Worm (Caenorhabditis elegans): ENCODE measurements around the gene snpc-1.3.

Gene snpc-1.3

DNA sequence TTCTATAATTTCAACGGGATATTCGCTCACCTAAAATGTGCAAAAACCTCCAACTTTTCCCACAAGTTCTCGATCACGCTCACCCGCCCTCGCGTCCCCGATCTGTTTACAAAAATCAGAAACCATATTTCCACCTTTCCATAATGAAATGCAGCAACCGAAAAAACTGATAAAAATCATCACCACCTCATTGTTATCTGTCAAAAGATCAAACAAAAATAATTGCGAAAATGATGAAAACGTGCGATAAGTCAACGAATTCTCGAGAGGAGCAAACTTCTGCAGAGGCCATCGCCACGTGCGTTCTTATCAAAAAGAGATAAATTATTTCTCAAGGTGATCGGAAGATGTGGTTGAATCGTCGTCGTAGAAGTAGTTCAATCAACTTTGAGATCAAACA is 14.0 kb downstream of the snpc-1.3 start (continued):
- no peak for TF ChIP-seq ceh-82 (tag; optimal IDR thresholded peaks at IDR 0.05)
- no peak for TF ChIP-seq mab-9 (GFP tag; IDR thresholded peaks at IDR 0.05)
- no peak for TF ChIP-seq egl-13 (tag; optimal IDR thresholded peaks at IDR 0.05)
- TF ChIP-seq ceh-63 (GFP tag; optimal IDR thresholded peaks at IDR 0.05): no peak
- peak; percentile 4 for TF ChIP-seq swsn-7 (tag; optimal IDR thresholded peaks at IDR 0.05)
- no peak for TF ChIP-seq egl-27 (tag; optimal IDR thresholded peaks at IDR 0.05)
- peak; percentile 44 for TF ChIP-seq irx-1 (tag; optimal IDR thresholded peaks at IDR 0.05)
- TF ChIP-seq sup-37 (GFP tag; optimal IDR thresholded peaks at IDR 0.05): no peak
- TF ChIP-seq blmp-1 (tag; optimal IDR thresholded peaks at IDR 0.05): peak; percentile 67
- peak; percentile 93 for TF ChIP-seq efl-3 (GFP tag; optimal IDR thresholded peaks at IDR 0.05)

DNA sequence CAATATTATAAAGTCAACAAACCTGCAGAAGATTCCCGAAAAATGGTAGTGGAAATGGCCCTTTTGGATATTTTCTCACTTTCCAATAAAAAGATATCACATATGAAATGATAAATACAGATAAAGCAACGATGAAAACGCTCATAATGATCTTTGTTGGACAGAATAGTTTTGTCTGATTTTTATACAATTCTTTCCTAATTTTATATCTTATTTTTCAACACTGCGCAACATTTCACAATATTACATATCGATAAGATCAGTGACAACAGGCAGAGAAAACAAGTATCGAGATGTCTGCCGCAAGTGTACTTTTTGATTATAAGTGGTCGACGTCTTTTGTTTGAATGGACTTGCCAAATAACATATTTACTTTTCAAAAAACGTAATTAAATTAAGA is 15.8 kb downstream of the snpc-1.3 start, which contains the start of gene cyp-14A5:
cyp-14A5 (minus strand) TSS at position 163 of the 400 bp plus-strand sequence.
- TF ChIP-seq elt-3 (tag; optimal IDR thresholded peaks at IDR 0.05) (peak in 2 of 6 experiments; percentile 17 to 34), nhr-12 (tag; optimal IDR thresholded peaks at IDR 0.05) (no peak), blmp-1 (tag; optimal IDR thresholded peaks at IDR 0.05) (peak; percentile 43)

DNA sequence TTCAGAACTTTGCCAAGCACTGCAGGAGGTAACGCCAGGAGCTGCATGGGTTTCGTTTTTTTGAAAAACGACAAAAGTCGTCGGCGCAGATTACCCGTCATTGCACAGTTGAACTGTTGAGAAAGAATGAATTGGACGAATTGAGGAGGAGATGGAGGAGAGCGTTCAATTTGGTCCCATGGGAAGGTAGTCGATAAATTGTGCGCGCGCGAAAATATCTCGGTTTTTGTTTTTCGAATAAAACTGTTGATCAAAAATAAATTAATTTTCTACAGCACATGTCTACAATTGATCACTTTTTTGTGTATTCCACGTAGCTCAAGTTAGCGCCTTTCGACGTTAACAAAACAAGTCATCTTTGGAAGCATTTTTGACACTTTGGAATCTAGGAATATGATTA is 19.1 kb downstream of the snpc-1.3 start, which contains the start of gene F08F3.6:
F08F3.6 (minus strand) TSS at position 153 of the 400 bp plus-strand sequence.
- TF ChIP-seq snpc-4 (tag; optimal IDR thresholded peaks at IDR 0.05) (no peak), jun-1 (tag; optimal IDR thresholded peaks at IDR 0.05) (no peak), nhr-19 (GFP tag; conservative IDR thresholded peaks at IDR 0.05) (no peak), C34B4.2 (tag; optimal IDR thresholded peaks at IDR 0.05) (no peak), swsn-7 (tag; optimal IDR thresholded peaks at IDR 0.05) (no peak), grh-1 (GFP tag; IDR thresholded peaks at IDR 0.05) (no peak), lir-3 (tag; optimal IDR thresholded peaks at IDR 0.05; ENCODE audit: poor library complexity) (no peak)

DNA sequence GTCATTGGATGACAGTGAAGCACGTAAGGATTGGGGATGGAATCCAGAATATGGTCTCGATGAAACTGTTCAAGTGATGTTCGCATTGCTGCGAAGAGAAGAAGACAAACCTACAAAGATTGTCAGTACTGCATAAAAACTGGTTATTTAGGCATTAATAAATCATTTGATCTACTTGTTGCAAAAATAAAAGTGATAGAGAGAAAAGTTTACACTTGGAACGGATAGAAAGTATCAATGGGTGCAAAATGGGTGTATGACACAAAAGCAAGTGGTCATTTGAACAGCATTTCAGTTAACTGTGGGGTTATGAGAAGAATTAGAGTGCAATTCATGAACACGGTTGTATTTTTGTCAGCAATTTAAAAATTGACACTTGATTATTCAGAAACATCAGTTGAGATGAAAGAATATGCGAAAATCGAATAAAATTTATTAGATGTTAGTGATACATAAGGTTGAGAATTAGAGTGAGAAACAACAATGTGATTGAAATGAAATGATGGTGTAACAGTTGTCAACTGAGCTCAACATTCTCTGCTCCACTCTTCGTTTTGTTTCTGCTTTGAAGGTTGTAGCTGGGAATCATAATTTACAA is 26.1 kb downstream of the snpc-1.3 start, which contains the start of gene F08F3.10:
F08F3.10 (plus strand) TSS at position 548 of the 598 bp plus-strand sequence.
- TF ChIP-seq fos-1 (tag; optimal IDR thresholded peaks at IDR 0.05) (no peak), dsc-1 (tag; optimal IDR thresholded peaks at IDR 0.05) (no peak), snu-23 (GFP tag; optimal IDR thresholded peaks at IDR 0.05) (no peak), blmp-1 (tag; optimal IDR thresholded peaks at IDR 0.05) (peak; percentile 41), lin-14 (GFP tag; optimal IDR thresholded peaks at IDR 0.05) (no peak), skn-1 (tag; optimal IDR thresholded peaks at IDR 0.05) (no peak), lin-13 (GFP tag; optimal IDR thresholded peaks at IDR 0.05) (no peak), ztf-11 (tag; optimal IDR thresholded peaks at IDR 0.05) (no peak), ets-5 (GFP tag; IDR thresholded peaks at IDR 0.05) (no peak), hpl-2 (GFP tag; optimal IDR thresholded peaks at IDR 0.05) (no peak), nhr-84 (tag; optimal IDR thresholded peaks at IDR 0.05) (no peak), lsy-2 (tag; optimal IDR thresholded peaks at IDR 0.05) (peak in 1 of 2 experiments; percentile 7), tlp-1 (tag; optimal IDR thresholded peaks at IDR 0.05) (no peak), tbx-2 (tag; optimal IDR thresholded peaks at IDR 0.05) (no peak), elt-2 (tag; optimal IDR thresholded peaks at IDR 0.05) (no peak), zip-4 (GFP tag; optimal IDR thresholded peaks at IDR 0.05) (no peak), C34B4.2 (tag; optimal IDR thresholded peaks at IDR 0.05) (no peak), mdl-1 (tag; optimal IDR thresholded peaks at IDR 0.05) (no peak), nhr-19 (GFP tag; conservative IDR thresholded peaks at IDR 0.05) (no peak), efl-1 (optimal IDR thresholded peaks at IDR 0.05) (no peak), efl-1 (GFP tag; optimal IDR thresholded peaks at IDR 0.05 in 1 of 2) (peak in 1 of 2 experiments; percentile 61), efl-3 (GFP tag; optimal IDR thresholded peaks at IDR 0.05) (no peak), pqm-1 (tag; optimal IDR thresholded peaks at IDR 0.05) (no peak), alr-1 (tag; optimal IDR thresholded peaks at IDR 0.05; ENCODE audit: borderline replicate concordance) (no peak), vab-15 (tag; optimal IDR thresholded peaks at IDR 0.05) (no peak), zag-1 (tag; optimal IDR thresholded peaks at IDR 0.05) (no peak), nhr-71 (tag; optimal IDR thresholded peaks at IDR 0.05) (peak; percentile 16), nhr-90 (tag; optimal IDR thresholded peaks at IDR 0.05; ENCODE audit: poor library complexity) (peak; percentile 7), mab-9 (GFP tag; IDR thresholded peaks at IDR 0.05) (no peak), unc-30 (tag; optimal IDR thresholded peaks at IDR 0.05) (no peak), isw-1 (GFP tag; IDR thresholded peaks at IDR 0.05) (no peak), egl-13 (tag; optimal IDR thresholded peaks at IDR 0.05) (no peak), sox-4 (tag; optimal IDR thresholded peaks at IDR 0.05) (no peak), unc-62 (GFP tag; optimal IDR thresholded peaks at IDR 0.05) (no peak)
